Fruit fly (Drosophila melanogaster): ENCODE measurements around the gene CG14022.
A peak's percentile ranks its signal among the peaks of the same experiment; 100 is the strongest.

The CG14022 gene

DNA sequence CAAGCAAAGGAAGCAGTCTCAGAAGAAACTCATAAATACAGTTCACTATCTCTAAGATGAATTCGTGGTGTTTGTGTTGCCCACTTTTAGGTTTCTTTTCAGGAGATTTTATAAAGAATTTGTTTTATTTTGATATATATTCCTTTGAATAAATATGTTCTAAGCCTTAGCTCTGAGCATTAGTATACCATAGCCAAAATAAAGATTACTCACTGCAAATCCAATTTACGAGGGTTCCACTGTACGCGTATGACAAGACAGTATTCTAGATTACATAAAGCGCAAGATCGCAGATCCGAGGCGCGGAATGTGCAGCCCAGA is 36.1 kb downstream of the CG14022 start (continued):
- peak; percentile 87 for TF ChIP-seq CG7368 (GFP tag; optimal IDR thresholded peaks at IDR 0.05)
- peak; percentile 77 for TF ChIP-seq CG6854 (GFP tag; optimal IDR thresholded peaks at IDR 0.05)
- TF ChIP-seq Hr4 (GFP tag; optimal IDR thresholded peaks at IDR 0.05): peak; percentile 73
- peak; percentile 93 for TF ChIP-seq CG8319 (GFP tag; optimal IDR thresholded peaks at IDR 0.05)
- TF ChIP-seq pdm3 (GFP tag; optimal IDR thresholded peaks at IDR 0.05): peak; percentile 94
- peak; percentile 82 for TF ChIP-seq fd85E (GFP tag; optimal IDR thresholded peaks at IDR 0.05)
- TF ChIP-seq Gug (GFP tag; IDR thresholded peaks at IDR 0.05): peak; percentile 73
- TF ChIP-seq fd59A (GFP tag; optimal IDR thresholded peaks at IDR 0.05): peak; percentile 95
- TF ChIP-seq CG3032 (tag; optimal IDR thresholded peaks at IDR 0.05): peak; percentile 98
- TF ChIP-seq CG15336 (GFP tag; IDR thresholded peaks at IDR 0.05): peak; percentile 77
- peak; percentile 74 for TF ChIP-seq Sox14 (GFP tag; optimal IDR thresholded peaks at IDR 0.05)
- no peak for TF ChIP-seq dac (GFP tag; optimal IDR thresholded peaks at IDR 0.05)
- peak; percentile 33 for TF ChIP-seq Lpt (GFP tag; optimal IDR thresholded peaks at IDR 0.05)
- TF ChIP-seq esn (GFP tag; optimal IDR thresholded peaks at IDR 0.05): peak; percentile 94
- TF ChIP-seq cyc (GFP tag; optimal IDR thresholded peaks at IDR 0.05): peak; percentile 95

DNA sequence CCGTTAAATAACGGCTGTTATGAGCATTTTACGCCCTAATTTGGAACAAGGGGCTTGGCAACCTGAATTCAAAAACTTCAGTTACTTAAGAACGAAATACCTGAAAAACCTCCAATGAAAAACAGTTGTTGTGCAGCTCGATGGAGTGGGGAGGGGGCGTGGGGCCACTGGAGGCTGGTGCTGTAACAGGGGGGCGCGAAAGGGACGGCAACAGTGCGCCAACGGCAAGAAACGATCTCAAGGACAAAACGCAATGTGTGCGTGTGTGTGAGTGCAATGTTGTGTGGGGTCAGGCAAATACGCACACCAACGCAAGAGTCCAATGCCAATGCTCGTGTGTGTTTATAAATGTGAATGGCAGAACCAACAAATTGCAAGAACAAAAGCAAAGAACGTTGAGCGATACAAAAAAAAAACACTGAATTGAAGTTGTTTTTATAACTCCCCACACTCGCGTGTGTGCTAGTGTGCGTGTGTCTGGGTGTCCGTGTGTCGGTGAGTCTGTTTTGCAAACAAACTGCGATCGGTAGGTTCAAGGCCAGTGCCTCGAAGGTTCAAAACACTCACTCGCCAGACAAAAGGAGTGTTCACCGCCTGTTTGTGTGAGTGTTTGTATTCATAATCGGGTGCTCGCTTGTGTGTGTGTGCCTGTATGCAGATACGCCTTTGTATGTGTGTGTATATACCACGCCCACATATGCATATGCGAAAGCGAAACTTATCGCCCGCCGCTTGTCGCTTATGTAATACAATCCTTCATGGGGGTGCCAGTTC is 36.6 kb downstream of the CG14022 start:
- TF ChIP-seq Sox14 (GFP tag; optimal IDR thresholded peaks at IDR 0.05) (peak; percentile 40), net (GFP tag; optimal IDR thresholded peaks at IDR 0.05) (no peak), CG6276 (GFP tag; optimal IDR thresholded peaks at IDR 0.05) (no peak), OdsH (GFP tag; optimal IDR thresholded peaks at IDR 0.05) (no peak), CG34406 (GFP tag; optimal IDR thresholded peaks at IDR 0.05) (no peak), CG3919 (GFP tag; optimal IDR thresholded peaks at IDR 0.05) (no peak), CG6808 (GFP tag; optimal IDR thresholded peaks at IDR 0.05) (peak; percentile 20), fkh (GFP tag; optimal IDR thresholded peaks at IDR 0.05) (no peak), CG11902 (GFP tag; optimal IDR thresholded peaks at IDR 0.05) (no peak), fd85E (GFP tag; optimal IDR thresholded peaks at IDR 0.05) (no peak), esn (GFP tag; optimal IDR thresholded peaks at IDR 0.05) (no peak), CG10669 (GFP tag; optimal IDR thresholded peaks at IDR 0.05) (peak; percentile 8), dac (GFP tag; optimal IDR thresholded peaks at IDR 0.05) (no peak), Eip75B (GFP tag; optimal IDR thresholded peaks at IDR 0.05) (peak; percentile 20), Sox102F (GFP tag; optimal IDR thresholded peaks at IDR 0.05) (no peak), CG8632 (GFP tag; optimal IDR thresholded peaks at IDR 0.05) (no peak), Ets96B (tag; optimal IDR thresholded peaks at IDR 0.05) (peak; percentile 21), pdm3 (GFP tag; optimal IDR thresholded peaks at IDR 0.05) (no peak), ss (GFP tag; optimal IDR thresholded peaks at IDR 0.05) (peak; percentile 30 to 33), CG32006 (GFP tag; optimal IDR thresholded peaks at IDR 0.05) (no peak), CG3032 (tag; optimal IDR thresholded peaks at IDR 0.05) (peak; percentile 34), Ets21C (GFP tag; optimal IDR thresholded peaks at IDR 0.05) (no peak), Eip93F (GFP tag; optimal IDR thresholded peaks at IDR 0.05) (no peak), CG1621 (tag; optimal IDR thresholded peaks at IDR 0.05) (peak; percentile 34), Hr39 (GFP tag; optimal IDR thresholded peaks at IDR 0.05) (peak; percentile 68), Lpt (GFP tag; optimal IDR thresholded peaks at IDR 0.05) (peak; percentile 25), CG4318 (GFP tag; optimal IDR thresholded peaks at IDR 0.05) (no peak), svp (GFP tag) (no peak), salr (GFP tag; optimal IDR thresholded peaks at IDR 0.05) (peak in 1 of 2 experiments; percentile 17), CG6792 (GFP tag; optimal IDR thresholded peaks at IDR 0.05) (no peak), CG6163 (GFP tag; IDR thresholded peaks at IDR 0.05) (peak; percentile 35; the same call in 2 of the 3 replicates), CG8119 (GFP tag; IDR thresholded peaks at IDR 0.05) (no peak), eg (GFP tag; IDR thresholded peaks at IDR 0.05) (peak; percentile 5; the same call in 1 of the 3 replicates), CG9139 (GFP tag; optimal IDR thresholded peaks at IDR 0.05) (no peak), dsx (GFP tag; optimal IDR thresholded peaks at IDR 0.05; ENCODE audit: poor library complexity, severe bottlenecking) (peak; percentile 66)
